Fruit fly (Drosophila melanogaster): ENCODE data around the gene Ntf-2r.

dm6 chr2L:18448639-18449430 lies 5.6 kb upstream of the Ntf-2r start, which contains the start of gene ncm:
- no peak for TF ChIP-seq CG9948 (tag; optimal IDR thresholded peaks at IDR 0.05)
- TF ChIP-seq EcR (GFP tag; optimal IDR thresholded peaks at IDR 0.05) = no peak
- no peak for TF ChIP-seq CG32121 (GFP tag; IDR thresholded peaks at IDR 0.05)
- no peak for TF ChIP-seq gl (tag; optimal IDR thresholded peaks at IDR 0.05)
- TF ChIP-seq CG34367 (tag; optimal IDR thresholded peaks at IDR 0.05) = no peak
- no peak for TF ChIP-seq CG13204 (GFP tag; optimal IDR thresholded peaks at IDR 0.05)
- no peak for TF ChIP-seq fd96Ca (GFP tag; IDR thresholded peaks at IDR 0.05)
- no peak for TF ChIP-seq Pif1B (GFP tag; optimal IDR thresholded peaks at IDR 0.05)
- no peak for TF ChIP-seq CG14655 (GFP tag; optimal IDR thresholded peaks at IDR 0.05)
- no peak for TF ChIP-seq rn (GFP tag; IDR thresholded peaks at IDR 0.05)
- peak; percentile 34 for TF ChIP-seq D1 (tag; optimal IDR thresholded peaks at IDR 0.05)
